Fruit fly (Drosophila melanogaster) Kc167 (cell line): ENCODE measurements around the gene CG6015.

ENCODE experiments used
- Myc ChIP-seq: fragments of >200 bp; optimal IDR thresholded peaks from 2 replicates; lab custom pipeline; 2017; ENCODE audit warnings: missing external identifiers
- Sin3A ChIP-seq: fragments of >200 bp; optimal IDR thresholded peaks from 2 replicates; lab custom pipeline; 2018; ENCODE audit warnings: missing external identifiers
- h ChIP-seq: fragments of >200 bp; optimal IDR thresholded peaks from 3 replicates; lab custom pipeline; 2018; ENCODE audit warnings: missing external identifiers
- insv ChIP-seq: fragments of >200 bp; optimal IDR thresholded peaks from 3 replicates; lab custom pipeline; 2018; ENCODE audit warnings: missing external identifiers
- psq ChIP-seq: fragments of >200 bp; optimal IDR thresholded peaks from 2 replicates; lab custom pipeline; 2017; ENCODE audit warnings: missing external identifiers
- ttk ChIP-seq: sonication (Bioruptor generic); optimal IDR thresholded peaks from 2 replicates; lab custom pipeline; 2017; ENCODE audit warnings: missing external identifiers

CG6015 gene

dm6 chr3R:22046723-22047122 lies 12.6 kb upstream of the CG6015 start:
- no peak for TF ChIP-seq ttk
- no peak for TF ChIP-seq Sin3A (lab: Kevin White, UChicago)

DNA sequence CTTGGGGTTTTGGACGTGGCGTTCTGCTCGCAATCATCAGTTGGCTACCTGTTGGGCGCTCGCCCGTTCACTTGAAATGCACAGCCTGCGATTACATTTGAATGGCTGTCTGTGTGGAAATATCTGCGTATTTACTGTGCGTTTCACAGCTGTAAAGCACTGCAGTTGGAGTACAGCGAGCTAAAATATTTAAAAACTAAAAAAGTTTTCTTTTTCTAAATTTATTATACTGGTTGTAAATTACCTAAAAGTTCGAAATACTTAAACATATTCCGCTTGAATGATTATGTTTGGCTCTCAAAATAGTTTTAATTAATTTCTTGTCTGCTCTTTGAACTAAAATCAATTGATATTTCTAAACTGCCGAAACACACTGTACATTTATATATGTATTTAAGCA lies 12.1 kb upstream of the CG6015 start:
- TF ChIP-seq Myc: no peak
- TF ChIP-seq psq (lab: Kevin White, UChicago): no peak
- TF ChIP-seq h (lab: Kevin White, UChicago): no peak
- no peak for TF ChIP-seq ttk
- no peak for TF ChIP-seq insv (lab: Kevin White, UChicago)
- no peak for TF ChIP-seq Sin3A (lab: Kevin White, UChicago)

- TF ChIP-seq ttk (no peak), insv (lab: Kevin White, UChicago) (no peak), Myc (no peak), psq (lab: Kevin White, UChicago) (no peak), Sin3A (lab: Kevin White, UChicago) (no peak), h (lab: Kevin White, UChicago) (no peak)
Observed at dm6 chr3R:22044443-22044970, 10.4 kb upstream of the CG6015 start.

- no peak for TF ChIP-seq insv (lab: Kevin White, UChicago)
- no peak for TF ChIP-seq h (lab: Kevin White, UChicago)
- TF ChIP-seq ttk: no peak
Observed at dm6 chr3R:22043748-22044402, 9.8 kb upstream of the CG6015 start.

- TF ChIP-seq ttk: peak; percentile 2
- no peak for TF ChIP-seq Myc
Observed at dm6 chr3R:22042982-22043381, 8.9 kb upstream of the CG6015 start.

dm6 chr3R:22042283-22042875 lies 8.3 kb upstream of the CG6015 start:
- TF ChIP-seq psq (lab: Kevin White, UChicago) (no peak), Sin3A (lab: Kevin White, UChicago) (no peak), Myc (no peak), ttk (no peak), h (lab: Kevin White, UChicago) (no peak), insv (lab: Kevin White, UChicago) (no peak)

DNA sequence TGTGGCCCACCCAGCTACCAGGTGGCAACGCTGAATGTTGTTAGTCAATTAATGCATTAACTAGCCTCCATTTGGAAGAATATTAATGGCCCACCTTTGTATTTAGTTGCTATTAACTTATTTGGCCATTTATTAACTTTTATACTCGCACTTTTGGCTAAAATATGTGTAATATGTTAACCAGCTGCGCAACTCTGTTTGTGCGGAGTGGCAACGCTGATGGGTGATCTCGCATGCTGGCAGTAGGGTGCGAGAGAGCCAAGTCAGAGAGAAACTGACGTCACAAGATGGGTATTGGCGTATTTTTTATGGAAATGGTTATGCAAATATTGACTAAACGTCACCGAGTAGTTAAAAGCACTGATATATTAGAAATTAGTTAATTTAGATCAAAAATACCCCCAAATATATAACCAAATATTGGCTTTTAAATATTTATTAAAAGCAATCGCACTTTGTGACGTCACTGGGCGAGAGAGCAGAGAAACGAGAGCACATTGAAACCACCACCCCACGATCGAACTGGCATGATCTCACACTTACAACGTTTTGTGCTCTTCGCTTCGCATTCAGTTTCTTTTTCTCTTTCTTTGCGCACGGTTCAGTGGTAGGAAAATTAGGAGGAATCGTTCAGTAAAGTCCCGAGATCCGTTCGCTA lies 7.7 kb upstream of the CG6015 start, which contains the start of gene how:
Gene how (plus strand): TSS at position 567 of the 658 bp plus-strand sequence.
- TF ChIP-seq psq (lab: Kevin White, UChicago) (no peak), Myc (no peak), insv (lab: Kevin White, UChicago) (no peak), h (lab: Kevin White, UChicago) (no peak), ttk (no peak), Sin3A (lab: Kevin White, UChicago) (no peak)

DNA sequence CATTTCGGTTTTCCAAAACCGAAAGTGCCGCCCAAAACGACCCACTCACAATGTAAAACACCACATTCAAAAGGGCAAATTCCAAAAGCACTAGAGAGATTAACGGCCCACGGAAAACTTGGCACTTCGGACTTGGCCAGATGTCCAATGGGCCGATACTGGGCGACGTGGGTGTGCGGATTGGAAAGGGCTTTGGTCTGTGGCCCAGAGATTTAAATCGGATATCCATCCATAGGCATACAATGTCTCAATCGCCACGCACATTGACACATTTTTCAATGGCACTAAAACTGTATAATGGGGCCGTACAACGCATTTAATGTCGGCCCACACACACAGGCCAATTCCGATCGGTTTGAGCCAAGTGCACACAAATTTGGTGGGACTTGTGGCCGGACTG lies 6.3 kb upstream of the CG6015 start:
- TF ChIP-seq Sin3A (lab: Kevin White, UChicago) (no peak), psq (lab: Kevin White, UChicago) (no peak), h (lab: Kevin White, UChicago) (no peak), ttk (no peak), insv (lab: Kevin White, UChicago) (no peak), Myc (no peak)

DNA sequence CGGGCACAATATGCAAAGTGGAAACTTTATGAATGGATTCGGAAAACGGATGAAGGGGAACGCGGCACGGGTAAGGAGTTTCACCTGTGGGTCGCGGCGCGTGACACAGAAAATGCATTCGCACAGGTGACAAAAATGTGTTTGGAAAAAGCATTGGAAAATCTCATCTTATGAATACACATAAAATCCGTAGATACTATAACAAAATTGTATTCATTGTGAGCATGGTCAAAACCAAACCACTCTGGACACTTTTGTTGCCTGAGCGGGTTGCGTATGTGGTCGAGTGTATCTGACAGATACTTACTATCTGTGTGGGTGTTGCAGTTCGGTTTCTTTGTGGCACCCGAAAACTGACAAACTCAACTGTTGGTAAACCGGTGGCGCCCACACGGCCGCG lies 5.4 kb upstream of the CG6015 start:
- TF ChIP-seq insv (lab: Kevin White, UChicago): no peak
- TF ChIP-seq Sin3A (lab: Kevin White, UChicago): no peak
- no peak for TF ChIP-seq h (lab: Kevin White, UChicago)
- no peak for TF ChIP-seq ttk
- no peak for TF ChIP-seq Myc
- no peak for TF ChIP-seq psq (lab: Kevin White, UChicago)

dm6 chr3R:22035552-22035951 lies 1.5 kb upstream of the CG6015 start:
- TF ChIP-seq Myc (no peak), ttk (no peak), insv (lab: Kevin White, UChicago) (no peak), Sin3A (lab: Kevin White, UChicago) (no peak), psq (lab: Kevin White, UChicago) (no peak), h (lab: Kevin White, UChicago) (no peak)

- TF ChIP-seq Sin3A (lab: Kevin White, UChicago) (no peak), ttk (no peak), Myc (no peak), h (lab: Kevin White, UChicago) (no peak), insv (lab: Kevin White, UChicago) (no peak), psq (lab: Kevin White, UChicago) (no peak)
Observed at dm6 chr3R:22031738-22032137, 2.3 kb downstream of the CG6015 start, which contains the start of gene CG13409. CG13409 (minus strand) TSS chr3R:22031900.

- TF ChIP-seq ttk (no peak), insv (lab: Kevin White, UChicago) (no peak), Sin3A (lab: Kevin White, UChicago) (no peak), h (lab: Kevin White, UChicago) (no peak), Myc (no peak), psq (lab: Kevin White, UChicago) (no peak)
Observed at dm6 chr3R:22027743-22028099, 6.4 kb downstream of the CG6015 start.
